Worm (Caenorhabditis elegans) whole organism, L1 larva: Measurements from ENCODE around the gene F56A11.5.
A peak's percentile ranks its signal among the peaks of the same experiment; 100 is the strongest.

ENCODE experiments used
- C04F5.9 ChIP-seq: sonication (generic microtip); optimal IDR thresholded peaks from 2 replicates; lab custom pipeline; 2016; ENCODE audit warnings: missing genetic modification characterization, missing compliant biosample characterization
- C16A3.4 ChIP-seq: fragments of 150-350 bp; optimal IDR thresholded peaks from 2 replicates; lab custom pipeline; 2014; ENCODE audit warnings: missing biosample characterization, missing genetic modification characterization
- C34B4.2 ChIP-seq: sonication (generic microtip); optimal IDR thresholded peaks from 2 replicates; lab custom pipeline; 2017; ENCODE audit warnings: mild to moderate bottlenecking, missing genetic modification characterization, missing compliant biosample characterization
- F16B12.6 ChIP-seq: fragments of 150-350 bp; optimal IDR thresholded peaks from 2 replicates; lab custom pipeline; 2014; ENCODE audit warnings: missing biosample characterization, missing genetic modification characterization
- aha-1 ChIP-seq: fragments of 150-350 bp; optimal IDR thresholded peaks from 2 replicates; lab custom pipeline; 2014; ENCODE audit warnings: missing biosample characterization, missing genetic modification characterization
- alr-1 ChIP-seq: fragments of 200-800 bp; sonication (Bioruptor generic); optimal IDR thresholded peaks from 2 replicates; lab custom pipeline; 2018; ENCODE audit warnings: borderline replicate concordance, mild to moderate bottlenecking, missing genetic modification characterization, missing compliant biosample characterization
- ceh-63 ChIP-seq: fragments of 200-800 bp; sonication (Bioruptor generic); optimal IDR thresholded peaks from 2 replicates; lab custom pipeline; 2018; ENCODE audit warnings: mild to moderate bottlenecking, missing genetic modification characterization, missing compliant biosample characterization
- ceh-82 ChIP-seq, 3 experiments: fragments of 150-350 bp in 1 of 3; sonication (generic microtip) in 2 of 3; optimal IDR thresholded peaks; 2 replicates each; lab custom pipeline; 2014 to 2017; ENCODE audit warnings: missing biosample characterization in 3 of 3, missing genetic modification characterization in 3 of 3
- ceh-88 ChIP-seq: fragments of 200-800 bp; sonication (Bioruptor generic); IDR thresholded peaks from 2 replicates; pipeline ENCODE4 v1.3.6; 2022; ENCODE audit warnings: missing genetic modification characterization, missing compliant biosample characterization
- ceh-90 ChIP-seq: sonication (generic microtip); optimal IDR thresholded peaks from 2 replicates; lab custom pipeline; 2016; ENCODE audit warnings: missing genetic modification characterization, missing compliant biosample characterization
- ces-1 ChIP-seq: fragments of 150-350 bp; optimal IDR thresholded peaks from 2 replicates; lab custom pipeline; 2014; ENCODE audit warnings: missing biosample characterization, missing genetic modification reagents, missing genetic modification characterization
- dpl-1 ChIP-seq, 3 experiments: fragments of 150-350 bp in 2 of 3; sonication (generic microtip) in 1 of 3; optimal IDR thresholded peaks; 2 replicates each; lab custom pipeline; 2014 to 2017; ENCODE audit warnings: missing biosample characterization in 3 of 3, missing genetic modification characterization in 3 of 3, missing genetic modification reagents in 3 of 3
- efl-1 ChIP-seq, 4 experiments: fragments of 150-350 bp; optimal IDR thresholded peaks in 3 of 4; peaks in 1 of 4; 1 replicate in 1 of 4; 2 replicates in 3 of 4; lab custom pipeline; 2014; ENCODE audit warnings: missing biosample characterization in 2 of 4, missing genetic modification characterization in 2 of 4, missing genetic modification reagents in 2 of 4
- elt-2 ChIP-seq: sonication (generic microtip); optimal IDR thresholded peaks from 2 replicates; lab custom pipeline; 2016; ENCODE audit warnings: missing genetic modification characterization, mild to moderate bottlenecking, inconsistent platforms, missing compliant biosample characterization, missing genetic modification reagents
- fkh-4 ChIP-seq: sonication (generic microtip); optimal IDR thresholded peaks from 2 replicates; lab custom pipeline; 2016; ENCODE audit warnings: missing compliant biosample characterization, missing genetic modification characterization, borderline replicate concordance
- fkh-8 ChIP-seq: sonication (generic microtip); optimal IDR thresholded peaks from 2 replicates; lab custom pipeline; 2016; ENCODE audit warnings: mild to moderate bottlenecking, missing genetic modification characterization, missing compliant biosample characterization
- grh-1 ChIP-seq: fragments of 200-800 bp; sonication (Bioruptor generic); IDR thresholded peaks from 2 replicates; pipeline ENCODE4 v1.3.6; 2022; ENCODE audit warnings: missing genetic modification reagents, missing genetic modification characterization, missing compliant biosample characterization
- hlh-4 ChIP-seq: sonication (generic microtip); optimal IDR thresholded peaks from 2 replicates; lab custom pipeline; 2016; ENCODE audit warnings: mild to moderate bottlenecking, missing genetic modification characterization, missing compliant biosample characterization
- lin-15B ChIP-seq: fragments of 150-350 bp; sonication (generic microtip); optimal IDR thresholded peaks from 3 replicates; lab custom pipeline; 2014; ENCODE audit warnings: missing biosample characterization, missing genetic modification characterization
- lin-35 ChIP-seq, 2 experiments: fragments of 150-350 bp; optimal IDR thresholded peaks; 2 replicates each; lab custom pipeline; 2014; ENCODE audit warnings: missing biosample characterization in 2 of 2, missing genetic modification characterization in 2 of 2, missing genetic modification reagents in 2 of 2
- lir-3 ChIP-seq: sonication (generic microtip); optimal IDR thresholded peaks from 2 replicates; lab custom pipeline; 2016; ENCODE audit warnings: mild to moderate bottlenecking, missing genetic modification characterization, moderate library complexity, missing compliant biosample characterization; ENCODE audit not compliant: poor library complexity
- lsy-2 ChIP-seq, 2 experiments: fragments of 150-350 bp; optimal IDR thresholded peaks; 2 replicates each; lab custom pipeline; 2014; ENCODE audit warnings: missing biosample characterization in 2 of 2, missing genetic modification characterization in 2 of 2
- mep-1 ChIP-seq: fragments of 150-350 bp; optimal IDR thresholded peaks from 2 replicates; lab custom pipeline; 2014; ENCODE audit warnings: missing biosample characterization, missing genetic modification characterization
- nhr-11 ChIP-seq: fragments of 150-350 bp; optimal IDR thresholded peaks from 2 replicates; lab custom pipeline; 2014; ENCODE audit warnings: missing biosample characterization, missing genetic modification characterization
- nhr-12 ChIP-seq: sonication (generic microtip); optimal IDR thresholded peaks from 2 replicates; lab custom pipeline; 2017; ENCODE audit warnings: missing biosample characterization, missing genetic modification characterization
- nhr-84 ChIP-seq: sonication (generic microtip); optimal IDR thresholded peaks from 2 replicates; lab custom pipeline; 2017; ENCODE audit warnings: missing biosample characterization, missing genetic modification characterization
- nhr-85 ChIP-seq: sonication (generic microtip); peaks from one replicate; lab custom pipeline; 2016; ENCODE audit warnings: missing genetic modification characterization, inconsistent platforms, missing compliant biosample characterization
- pag-3 ChIP-seq: sonication (generic microtip); optimal IDR thresholded peaks from 2 replicates; lab custom pipeline; 2017; ENCODE audit warnings: missing genetic modification characterization, mild to moderate bottlenecking, missing compliant biosample characterization, antibody characterized with exemption, borderline replicate concordance; ENCODE audit not compliant: insufficient read depth
- pqm-1 ChIP-seq: sonication (generic microtip); optimal IDR thresholded peaks from 3 replicates; lab custom pipeline; 2017; ENCODE audit warnings: missing biosample characterization, missing genetic modification characterization
- rnt-1 ChIP-seq: sonication (generic microtip); optimal IDR thresholded peaks from 2 replicates; lab custom pipeline; 2016; ENCODE audit warnings: mild to moderate bottlenecking, missing genetic modification characterization, moderate library complexity, missing compliant biosample characterization
- skn-1 ChIP-seq: fragments of 150-350 bp; optimal IDR thresholded peaks from 2 replicates; lab custom pipeline; 2014; ENCODE audit warnings: missing biosample characterization, missing genetic modification characterization
- snpc-4 ChIP-seq: fragments of 150-350 bp; optimal IDR thresholded peaks from 2 replicates; lab custom pipeline; 2014; ENCODE audit warnings: missing biosample characterization, missing genetic modification characterization
- tbx-2 ChIP-seq: sonication (generic microtip); optimal IDR thresholded peaks from 2 replicates; lab custom pipeline; 2016; ENCODE audit warnings: missing genetic modification characterization, missing compliant biosample characterization
- tlp-1 ChIP-seq: fragments of 150-350 bp; optimal IDR thresholded peaks from 2 replicates; lab custom pipeline; 2014; ENCODE audit warnings: missing biosample characterization, missing genetic modification characterization
- unc-62 ChIP-seq: fragments of 150-350 bp; optimal IDR thresholded peaks from 2 replicates; lab custom pipeline; 2014; ENCODE audit warnings: missing biosample characterization, missing genetic modification reagents, missing genetic modification characterization
- unc-86 ChIP-seq: sonication (generic microtip); optimal IDR thresholded peaks from 2 replicates; lab custom pipeline; 2016; ENCODE audit warnings: missing genetic modification characterization, missing compliant biosample characterization
- unc-98 ChIP-seq: fragments of 200-800 bp; sonication (Bioruptor generic); IDR thresholded peaks from 2 replicates; pipeline ENCODE4 v1.3.6; 2022; ENCODE audit warnings: missing genetic modification characterization, missing compliant biosample characterization
- xbp-1 ChIP-seq: sonication (generic microtip); optimal IDR thresholded peaks from 2 replicates; lab custom pipeline; 2016; ENCODE audit warnings: missing genetic modification characterization, missing compliant biosample characterization
- zag-1 ChIP-seq: fragments of 150-350 bp; optimal IDR thresholded peaks from 2 replicates; lab custom pipeline; 2014; ENCODE audit warnings: missing biosample characterization, missing genetic modification characterization
- zip-4 ChIP-seq: fragments of 200-800 bp; sonication (Bioruptor generic); optimal IDR thresholded peaks from 2 replicates; lab custom pipeline; 2018; ENCODE audit warnings: mild to moderate bottlenecking, missing genetic modification characterization, moderate library complexity, missing compliant biosample characterization

Gene F56A11.5

ce11 chrIV:592382-592781 is 21.7 kb upstream of the F56A11.5 start, which contains the start of gene C18H7.6:
Gene C18H7.6 (minus strand): TSS chrIV:592485.
- TF ChIP-seq pag-3 (tag; lab: Kevin White, UChicago) (no peak), hlh-4 (tag; lab: Kevin White, UChicago) (peak; percentile 97), fkh-8 (tag; lab: Kevin White, UChicago) (peak; percentile 2)

ce11 chrIV:587729-588128 is 17.1 kb upstream of the F56A11.5 start, which contains the start of gene C18H7.12:
Gene C18H7.12 (minus strand): TSS chrIV:587829.
- no peak for TF ChIP-seq tbx-2 (tag; lab: Kevin White, UChicago)

DNA sequence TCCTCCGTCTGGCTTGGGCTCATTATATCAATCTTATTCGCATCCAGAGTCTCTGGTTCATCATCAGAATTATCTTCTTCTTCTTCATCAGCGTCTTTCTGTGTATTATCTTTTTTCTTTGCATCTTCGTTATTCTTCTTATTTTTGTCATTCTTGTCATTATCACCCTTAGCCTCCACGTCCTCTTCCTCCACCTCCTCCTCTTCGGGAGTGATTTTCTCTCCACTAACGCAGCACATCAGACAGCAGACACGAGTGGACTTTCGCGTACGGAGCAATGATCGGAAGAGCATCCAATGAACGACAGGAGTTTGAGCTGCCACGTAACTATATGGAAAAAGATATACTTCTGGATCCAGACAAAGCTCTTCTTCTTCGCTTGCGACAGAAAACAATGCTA is 13.4 kb upstream of the F56A11.5 start:
- no peak for TF ChIP-seq efl-1 (optimal IDR thresholded peaks at IDR 0.05; lab: Kevin White, UChicago)
- TF ChIP-seq efl-1 (GFP tag; optimal IDR thresholded peaks at IDR 0.05 in 1 of 2; lab: Kevin White, UChicago): peak in 1 of 2 experiments; percentile 56
- TF ChIP-seq zip-4 (GFP tag; lab: Kevin White, UChicago): no peak
- no peak for TF ChIP-seq aha-1
- TF ChIP-seq lin-15B (tag; lab: Kevin White, UChicago): no peak
- TF ChIP-seq, all 84 proteins: peak for 1

ce11 chrIV:582130-582529 is 11.5 kb upstream of the F56A11.5 start, which contains the start of gene F56A11.6:
Gene F56A11.6 (minus strand): TSS chrIV:582230.
- TF ChIP-seq nhr-11 (tag; lab: Kevin White, UChicago) (no peak), efl-1 (optimal IDR thresholded peaks at IDR 0.05; lab: Kevin White, UChicago) (no peak), efl-1 (GFP tag; optimal IDR thresholded peaks at IDR 0.05 in 1 of 2; lab: Kevin White, UChicago) (peak in 1 of 2 experiments; percentile 3)

ce11 chrIV:580512-580911 is 9.9 kb upstream of the F56A11.5 start:
- TF ChIP-seq elt-2 (tag; lab: Kevin White, UChicago) (no peak), pag-3 (tag; lab: Kevin White, UChicago) (no peak), ceh-82 (tag; optimal IDR thresholded peaks at IDR 0.05; lab: Kevin White, UChicago) (no peak), unc-98 (GFP tag; lab: Robert Waterston, UW) (no peak), ceh-88 (GFP tag; lab: Robert Waterston, UW) (no peak), C34B4.2 (tag; lab: Kevin White, UChicago) (no peak), F16B12.6 (tag; lab: Kevin White, UChicago) (no peak), unc-62 (no peak), tlp-1 (tag; lab: Kevin White, UChicago) (no peak), nhr-84 (tag; lab: Kevin White, UChicago) (no peak), C16A3.4 (tag; lab: Kevin White, UChicago) (no peak), alr-1 (no peak), ceh-90 (tag; lab: Kevin White, UChicago) (no peak)

- TF ChIP-seq pqm-1 (tag; lab: Kevin White, UChicago) (no peak), rnt-1 (tag; lab: Kevin White, UChicago) (peak; percentile 22), unc-86 (tag; lab: Kevin White, UChicago) (no peak), unc-62 (no peak), zag-1 (tag; lab: Kevin White, UChicago) (no peak), snpc-4 (no peak), skn-1 (no peak), nhr-12 (tag; lab: Kevin White, UChicago) (no peak), C04F5.9 (tag; lab: Kevin White, UChicago) (no peak), mep-1 (peak; percentile 34), dpl-1 (GFP tag; optimal IDR thresholded peaks at IDR 0.05; lab: Kevin White, UChicago) (peak in 2 of 3 experiments; percentile 17 to 47), ceh-63 (no peak), ceh-82 (tag; optimal IDR thresholded peaks at IDR 0.05; lab: Kevin White, UChicago) (peak in 1 of 3 experiments; percentile 24), nhr-85 (tag; lab: Kevin White, UChicago) (no peak), xbp-1 (tag; lab: Kevin White, UChicago) (no peak), efl-1 (optimal IDR thresholded peaks at IDR 0.05; lab: Kevin White, UChicago) (peak; percentile 33 to 37), efl-1 (GFP tag; optimal IDR thresholded peaks at IDR 0.05 in 1 of 2; lab: Kevin White, UChicago) (peak; percentile 42 to 87), lir-3 (tag; lab: Kevin White, UChicago) (no peak), unc-98 (GFP tag; lab: Robert Waterston, UW) (no peak), lin-35 (GFP tag; optimal IDR thresholded peaks at IDR 0.05; lab: Kevin White, UChicago) (peak; percentile 51 to 59), F16B12.6 (tag; lab: Kevin White, UChicago) (peak; percentile 85), aha-1 (no peak), lsy-2 (tag; optimal IDR thresholded peaks at IDR 0.05; lab: Kevin White, UChicago) (no peak), ces-1 (no peak), grh-1 (GFP tag; lab: Robert Waterston, UW) (no peak), fkh-4 (no peak), pag-3 (tag; lab: Kevin White, UChicago) (no peak)
These were observed 1.8 kb upstream of the F56A11.5 start, which contains the start of gene gex-2 for ce11 chrIV:572487-572886. Gene gex-2 (plus strand): TSS chrIV:572769.
